Fruit fly (Drosophila melanogaster): Measurements from ENCODE around the gene mRpL21.

Gene mRpL21

dm6 chr3L:19268720-19269401 lies 14.0 kb upstream of the mRpL21 start, which contains the start of the genes Aldh7A1 and CG14085 (continued):
- TF ChIP-seq gro (GFP tag; optimal IDR thresholded peaks at IDR 0.05) (no peak), toy (GFP tag; IDR thresholded peaks at IDR 0.05) (no peak), Pdp1 (GFP tag; optimal IDR thresholded peaks at IDR 0.05) (no peak), Six4 (GFP tag; optimal IDR thresholded peaks at IDR 0.05) (no peak), mam (GFP tag; optimal IDR thresholded peaks at IDR 0.05) (no peak), Atf3 (GFP tag; optimal IDR thresholded peaks at IDR 0.05) (no peak), dysf (GFP tag; IDR thresholded peaks at IDR 0.05) (no peak), Rfx (GFP tag; IDR thresholded peaks at IDR 0.05) (peak; percentile 21; the same call in 1 of the 2 replicates), Meics (GFP tag; optimal IDR thresholded peaks at IDR 0.05) (no peak), ash1 (GFP tag; optimal IDR thresholded peaks at IDR 0.05) (no peak), run (tag; optimal IDR thresholded peaks at IDR 0.05) (no peak), Taf1 (GFP tag; IDR thresholded peaks at IDR 0.05) (no peak), CG16815 (GFP tag; optimal IDR thresholded peaks at IDR 0.05) (no peak), Hmr (GFP tag; optimal IDR thresholded peaks at IDR 0.05) (no peak), CG3995 (GFP tag; optimal IDR thresholded peaks at IDR 0.05) (no peak), CG9727 (GFP tag; optimal IDR thresholded peaks at IDR 0.05) (no peak), CG10462 (GFP tag; optimal IDR thresholded peaks at IDR 0.05) (no peak), hkb (optimal IDR thresholded peaks at IDR 0.05) (no peak), hkb (GFP tag; IDR thresholded peaks at IDR 0.05) (no peak), nau (GFP tag; optimal IDR thresholded peaks at IDR 0.05) (no peak), E2f2 (GFP tag; IDR thresholded peaks at IDR 0.05) (no peak), pita (GFP tag; optimal IDR thresholded peaks at IDR 0.05) (no peak), grn (GFP tag; optimal IDR thresholded peaks at IDR 0.05) (peak; percentile 96), zen2 (GFP tag; IDR thresholded peaks at IDR 0.05; ENCODE audit: partially characterized antibody) (no peak), CG14860 (GFP tag; IDR thresholded peaks at IDR 0.05; ENCODE audit: partially characterized antibody) (no peak), CG10543 (GFP tag; optimal IDR thresholded peaks at IDR 0.05) (peak; percentile 72), CG16813 (GFP tag; IDR thresholded peaks at IDR 0.05; ENCODE audit: partially characterized antibody) (0 out of 3 replicates have a peak, but pooled peaks have one; percentile 6), vnd (GFP tag; IDR thresholded peaks at IDR 0.05; ENCODE audit: partially characterized antibody) (0 out of 3 replicates have a peak, but pooled peaks have one; percentile 38), crol (GFP tag; IDR thresholded peaks at IDR 0.05) (peak; percentile 99), Dll (GFP tag; IDR thresholded peaks at IDR 0.05; ENCODE audit: partially characterized antibody) (no peak), CG6791 (GFP tag; IDR thresholded peaks at IDR 0.05; ENCODE audit: partially characterized antibody) (no peak), Lpt (GFP tag; optimal IDR thresholded peaks at IDR 0.05) (no peak), CG10267 (tag; optimal IDR thresholded peaks at IDR 0.05) (no peak), lab (GFP tag; optimal IDR thresholded peaks at IDR 0.05) (no peak), CG6813 (GFP tag; optimal IDR thresholded peaks at IDR 0.05) (no peak), CG32772 (GFP tag; IDR thresholded peaks at IDR 0.05) (no peak), CG7556 (GFP tag; optimal IDR thresholded peaks at IDR 0.05) (no peak), CG8478 (optimal IDR thresholded peaks at IDR 0.05) (no peak), psq (GFP tag; optimal IDR thresholded peaks at IDR 0.05) (no peak), CG4282 (GFP tag; optimal IDR thresholded peaks at IDR 0.05) (no peak), Dip2 (GFP tag; IDR thresholded peaks at IDR 0.05) (no peak), CG7987 (GFP tag; optimal IDR thresholded peaks at IDR 0.05) (no peak), CG2120 (GFP tag; optimal IDR thresholded peaks at IDR 0.05) (no peak), pfk (GFP tag; optimal IDR thresholded peaks at IDR 0.05) (no peak), CG16779 (GFP tag; IDR thresholded peaks at IDR 0.05) (no peak), CG18011 (GFP tag; optimal IDR thresholded peaks at IDR 0.05) (no peak), pzg (GFP tag; optimal IDR thresholded peaks at IDR 0.05) (no peak), so (GFP tag; IDR thresholded peaks at IDR 0.05) (no peak), CG1792 (GFP tag; optimal IDR thresholded peaks at IDR 0.05) (no peak), CG1024 (GFP tag; IDR thresholded peaks at IDR 0.05) (no peak), eyg (GFP tag; optimal IDR thresholded peaks at IDR 0.05) (no peak)
